Worm (Caenorhabditis elegans): ENCODE measurements around the gene F22B5.4.
A peak's percentile ranks its signal among the peaks of the same experiment; 100 is the strongest.
"Not testable (repeated sequence)": the region's sequence is repeated elsewhere in the genome, so short reads cannot be mapped to it uniquely, and the experiment has no call there.

The F22B5.4 gene

DNA sequence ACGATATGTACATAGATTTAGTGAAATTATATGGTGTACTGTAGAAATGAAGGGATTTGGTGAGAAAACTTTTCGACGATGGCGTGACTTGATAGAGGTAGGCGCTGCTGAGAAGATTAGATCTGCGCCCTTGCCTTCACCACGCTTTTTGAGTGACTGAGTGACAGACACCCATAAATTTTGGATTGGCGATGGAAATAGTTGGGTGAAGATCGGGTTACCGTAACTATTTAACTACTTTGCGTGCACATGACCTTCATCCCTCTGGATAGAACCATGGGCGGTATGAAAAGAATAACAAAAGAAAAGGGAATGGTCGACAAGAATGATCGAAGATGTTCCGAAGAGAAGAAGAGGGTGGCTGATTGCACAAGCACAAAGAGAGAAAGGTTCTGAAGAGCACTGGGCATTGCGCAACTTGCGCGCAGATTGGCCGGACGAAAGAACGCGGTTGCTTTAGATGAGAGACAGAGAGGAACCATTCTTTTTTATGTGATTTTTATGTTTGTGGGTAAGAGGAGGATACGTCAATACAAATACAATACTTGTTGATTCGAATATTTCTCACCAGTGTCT lies 34.0 kb upstream of the F22B5.4 start:
- TF ChIP-seq elt-1 (tag; optimal IDR thresholded peaks at IDR 0.05; ENCODE audit: borderline replicate concordance, insufficient read depth) (no peak), cnd-1 (tag; optimal IDR thresholded peaks at IDR 0.05) (peak; percentile 17), lin-32 (GFP tag; optimal IDR thresholded peaks at IDR 0.05) (no peak), sem-2 (GFP tag; optimal IDR thresholded peaks at IDR 0.05) (peak; percentile 13), nhr-2 (tag; optimal IDR thresholded peaks at IDR 0.05) (peak; percentile 88), unc-39 (tag; optimal IDR thresholded peaks at IDR 0.05) (no peak), zip-8 (tag; optimal IDR thresholded peaks at IDR 0.05) (peak; percentile 89), mls-2 (tag; optimal IDR thresholded peaks at IDR 0.05) (peak; percentile 20), bed-3 (GFP tag; optimal IDR thresholded peaks at IDR 0.05) (no peak), ham-2 (GFP tag; optimal IDR thresholded peaks at IDR 0.05) (no peak), ceh-39 (tag; optimal IDR thresholded peaks at IDR 0.05) (no peak)

DNA sequence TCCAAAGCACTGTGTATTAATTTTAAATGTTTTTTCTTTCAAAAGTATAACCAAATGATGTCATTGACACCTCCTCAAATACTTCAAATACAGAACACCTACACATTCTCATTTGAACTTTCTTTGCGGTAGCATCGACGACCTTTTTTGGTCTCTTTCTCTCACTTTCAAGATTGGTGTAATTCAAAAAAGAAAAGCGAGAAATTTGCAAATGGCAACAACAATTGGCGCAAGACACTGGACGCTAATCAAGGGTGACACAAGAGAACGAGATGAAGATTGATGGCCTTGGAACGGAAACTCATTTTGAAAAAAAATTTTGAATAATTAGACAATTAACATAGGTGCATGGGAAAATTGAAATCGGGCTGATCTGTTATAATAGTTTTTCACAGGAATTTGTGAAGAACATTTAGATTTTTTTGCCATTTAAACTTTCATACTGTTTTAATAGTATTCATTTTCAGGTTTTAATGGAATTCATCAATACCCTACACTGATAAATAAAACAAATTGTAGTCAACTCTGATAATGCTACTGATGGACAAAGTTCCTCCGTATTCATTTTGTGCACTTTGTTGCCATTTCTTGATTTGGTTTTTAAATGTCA lies 32.3 kb upstream of the F22B5.4 start, which contains the start of gene fdgt-2:
Gene fdgt-2 (plus strand): TSS at position 560 of the 610 bp plus-strand sequence.
- TF ChIP-seq unc-62 (GFP tag; optimal IDR thresholded peaks at IDR 0.05) (peak; percentile 73), elt-3 (tag; optimal IDR thresholded peaks at IDR 0.05) (no peak)

DNA sequence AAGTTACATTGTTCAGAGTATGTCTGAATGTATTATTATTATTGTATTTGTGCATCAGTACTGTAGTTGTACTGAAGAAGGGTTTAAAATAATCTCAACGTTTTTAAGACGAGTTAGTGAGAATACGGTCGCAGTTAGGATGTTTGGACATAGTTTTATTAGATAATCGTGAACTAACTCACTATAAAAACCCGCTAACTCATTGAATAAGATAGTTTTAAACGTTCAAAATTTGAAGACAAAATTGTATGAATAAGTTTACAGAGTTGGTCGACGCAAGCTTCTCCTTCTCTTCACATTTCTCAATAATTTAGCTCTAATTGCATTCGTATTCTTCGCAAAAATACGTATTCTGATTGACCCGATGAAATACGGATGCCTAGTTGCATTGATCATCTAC lies 30.5 kb upstream of the F22B5.4 start:
- no peak for TF ChIP-seq nhr-12 (tag; optimal IDR thresholded peaks at IDR 0.05)
- TF ChIP-seq lsy-2 (tag; optimal IDR thresholded peaks at IDR 0.05): peak; percentile 76
- no peak for TF ChIP-seq mep-1 (tag; optimal IDR thresholded peaks at IDR 0.05)
- no peak for TF ChIP-seq ceh-39 (tag; optimal IDR thresholded peaks at IDR 0.05)

DNA sequence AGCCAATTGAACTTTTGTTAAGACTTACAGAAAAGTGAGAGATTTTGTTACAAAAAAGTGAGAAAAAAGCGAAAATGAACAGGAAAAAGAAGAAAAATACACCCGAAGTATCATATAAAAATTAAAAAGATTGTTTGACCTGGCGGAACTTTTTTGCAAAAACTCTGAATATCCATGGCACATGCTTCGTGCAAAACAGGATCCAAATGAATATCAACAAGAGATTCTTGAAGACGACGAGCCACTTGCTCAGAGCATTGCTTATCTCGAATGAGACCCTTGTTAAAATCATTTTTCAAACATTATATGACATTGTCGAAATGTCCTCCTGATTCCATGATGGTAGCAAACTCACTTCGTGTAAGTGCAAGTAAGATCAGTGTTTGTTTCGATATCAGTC lies 29.7 kb upstream of the F22B5.4 start, which contains the start of gene F14E5.8:
Gene F14E5.8 (plus strand): TSS at position 301 of the 400 bp plus-strand sequence.
- not testable (repeated sequence) for TF ChIP-seq sptf-1 (tag; optimal IDR thresholded peaks at IDR 0.05); blmp-1 (tag; optimal IDR thresholded peaks at IDR 0.05); unc-62 (GFP tag; optimal IDR thresholded peaks at IDR 0.05)

DNA sequence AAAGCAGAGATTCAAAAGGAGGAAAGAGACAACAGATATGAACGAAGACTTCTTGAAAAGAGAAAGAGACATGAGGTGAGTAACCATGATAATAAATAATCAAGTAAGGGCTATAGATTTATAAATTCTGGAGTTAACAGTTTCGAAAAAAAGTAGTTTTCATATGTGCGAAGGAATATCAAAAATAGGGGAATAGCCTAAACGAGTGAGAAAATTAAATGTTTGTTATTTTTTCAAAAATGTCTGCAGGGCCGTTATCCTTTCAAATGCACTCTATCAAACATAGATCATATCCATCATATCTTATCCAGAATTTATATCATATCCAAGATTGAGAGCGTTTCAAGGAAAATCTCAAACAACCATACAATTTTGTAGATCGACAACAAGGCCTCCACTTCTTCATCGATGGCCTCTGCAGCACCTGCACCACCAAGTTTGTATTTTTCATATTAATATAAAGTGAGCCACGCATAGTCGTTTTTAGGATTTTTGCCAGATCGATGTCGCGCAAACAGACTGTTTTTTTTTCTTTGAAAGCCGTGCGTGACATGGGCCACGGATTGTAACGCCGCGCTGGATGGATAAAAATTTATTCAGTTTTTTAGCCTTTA lies 28.6 kb upstream of the F22B5.4 start:
- TF ChIP-seq cnd-1 (tag; optimal IDR thresholded peaks at IDR 0.05): no peak
- peak; percentile 76 for TF ChIP-seq lsy-2 (tag; optimal IDR thresholded peaks at IDR 0.05)
- TF ChIP-seq ztf-11 (tag; optimal IDR thresholded peaks at IDR 0.05): no peak

DNA sequence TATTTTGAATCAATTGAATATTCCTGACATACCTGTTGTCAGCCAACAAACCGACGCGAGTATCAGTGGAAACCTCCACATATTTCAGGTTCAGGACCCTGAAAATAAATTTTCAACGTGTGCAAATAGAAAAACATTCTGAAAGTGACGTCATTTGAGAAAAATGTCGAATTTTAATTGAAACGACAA lies 20.9 kb upstream of the F22B5.4 start, which contains the start of gene F14E5.2:
Gene F14E5.2 (minus strand): TSS at position 101 of the 189 bp plus-strand sequence.
- no peak for TF ChIP-seq nhr-76 (tag; optimal IDR thresholded peaks at IDR 0.05)
- no peak for TF ChIP-seq nhr-28 (tag; optimal IDR thresholded peaks at IDR 0.05)
- no peak for TF ChIP-seq cnd-1 (tag; optimal IDR thresholded peaks at IDR 0.05)
- no peak for TF ChIP-seq nhr-2 (tag; optimal IDR thresholded peaks at IDR 0.05)
- TF ChIP-seq sem-2 (GFP tag; optimal IDR thresholded peaks at IDR 0.05): no peak

DNA sequence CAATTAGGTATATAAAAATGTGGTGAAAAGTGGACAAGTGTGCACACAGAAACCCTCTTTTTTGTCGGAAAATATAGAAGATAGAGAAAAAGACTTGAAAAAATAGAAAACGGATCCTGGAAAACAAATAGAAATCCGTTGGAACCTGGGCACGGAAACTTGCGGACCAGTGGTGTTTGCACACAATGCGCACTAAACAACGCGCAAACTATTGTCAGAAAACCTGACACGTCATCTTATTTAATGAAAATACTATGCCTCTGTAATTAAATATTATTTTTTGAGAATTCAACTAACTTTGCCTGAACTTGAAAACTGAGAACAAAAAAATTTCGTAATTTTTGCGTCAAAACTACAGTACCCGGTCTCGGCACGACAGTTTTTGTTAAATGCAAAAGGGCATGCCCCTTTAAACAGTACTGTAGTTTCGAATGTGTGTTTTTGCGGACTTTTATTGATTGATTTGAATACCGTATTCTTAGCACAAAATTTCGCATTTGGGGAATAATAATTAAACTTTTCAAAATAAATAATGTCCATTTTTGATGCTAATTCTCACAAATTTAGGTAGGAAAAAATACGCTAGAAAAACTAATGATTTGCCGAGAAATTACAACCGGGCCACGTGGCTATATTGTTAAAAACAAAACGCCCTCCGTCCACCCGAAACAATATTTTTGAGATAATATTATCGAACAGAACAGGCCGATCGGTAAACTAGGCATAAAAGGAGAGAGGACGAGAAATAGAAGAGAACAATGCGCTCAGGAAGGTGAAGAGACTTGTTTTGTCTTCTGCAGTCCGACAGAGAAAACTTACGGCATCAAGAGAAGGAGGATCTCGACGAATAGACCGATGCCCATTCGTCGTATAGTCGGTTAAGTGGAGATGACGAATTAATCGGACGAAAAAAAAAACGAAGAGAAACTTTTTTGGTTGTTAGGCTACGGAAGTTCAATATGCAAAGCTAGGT lies 20.3 kb upstream of the F22B5.4 start:
- TF ChIP-seq zip-8 (tag; optimal IDR thresholded peaks at IDR 0.05) (peak; percentile 16), ham-2 (GFP tag; optimal IDR thresholded peaks at IDR 0.05) (no peak), lsy-2 (tag; optimal IDR thresholded peaks at IDR 0.05) (peak; percentile 43)

DNA sequence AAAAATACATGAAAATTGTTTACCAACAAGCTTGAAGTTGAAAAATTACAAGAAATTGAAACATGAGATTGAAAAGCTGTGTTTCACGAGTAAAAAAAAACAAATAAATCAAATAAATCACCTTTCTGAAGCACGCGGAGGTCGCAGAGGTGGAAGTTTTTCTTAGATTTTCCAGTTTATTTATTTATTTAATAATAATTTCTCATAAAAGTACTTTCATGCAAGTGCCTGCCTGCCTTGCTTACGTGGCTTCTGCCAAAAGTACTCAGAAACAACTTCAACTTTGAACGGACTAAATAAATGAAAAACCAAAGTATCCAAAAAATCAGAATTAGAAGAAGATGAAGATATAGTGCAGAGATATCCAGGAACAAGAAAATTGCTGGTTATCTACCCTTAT lies 17.6 kb upstream of the F22B5.4 start, which contains the start of gene acp-2:
Gene acp-2 (minus strand): TSS at position 101 of the 400 bp plus-strand sequence.
- TF ChIP-seq bed-3 (GFP tag; optimal IDR thresholded peaks at IDR 0.05) (no peak), drap-1 (GFP tag; optimal IDR thresholded peaks at IDR 0.05) (no peak), snpc-4 (tag; optimal IDR thresholded peaks at IDR 0.05) (no peak), mab-5 (tag; optimal IDR thresholded peaks at IDR 0.05) (no peak), flh-1 (GFP tag; optimal IDR thresholded peaks at IDR 0.05) (no peak), tbx-8 (GFP tag; optimal IDR thresholded peaks at IDR 0.05) (no peak), lin-32 (GFP tag; optimal IDR thresholded peaks at IDR 0.05) (no peak), nhr-2 (tag; optimal IDR thresholded peaks at IDR 0.05) (no peak), nhr-76 (tag; optimal IDR thresholded peaks at IDR 0.05) (no peak), ces-1 (GFP tag; optimal IDR thresholded peaks at IDR 0.05) (no peak)

Data from whole organism, mixed stage, embryonic.